Worm (Caenorhabditis elegans) whole organism, young adult: Measurements from ENCODE around the gene dnj-25.
A peak's percentile ranks its signal among the peaks of the same experiment; 100 is the strongest.

Experiments
- B0035.1 ChIP-seq: sonication (generic microtip); optimal IDR thresholded peaks from 2 replicates; lab custom pipeline; 2016; ENCODE audit warnings: missing genetic modification characterization, mild to moderate bottlenecking, missing compliant biosample characterization, missing genotype, missing genetic modification reagents
- B0261.1 ChIP-seq: sonication (generic microtip); optimal IDR thresholded peaks from 2 replicates; lab custom pipeline; 2016; ENCODE audit warnings: mild to moderate bottlenecking, missing genetic modification characterization, moderate library complexity, missing compliant biosample characterization
- F23B12.7 ChIP-seq: sonication (generic microtip); optimal IDR thresholded peaks from 2 replicates; lab custom pipeline; 2017; ENCODE audit warnings: missing genetic modification characterization, mild to moderate bottlenecking, missing compliant biosample characterization, antibody characterized with exemption, moderate library complexity; ENCODE audit not compliant: insufficient read depth
- F37B4.10 ChIP-seq: fragments of 200-800 bp; sonication (Bioruptor generic); IDR thresholded peaks from 2 replicates; pipeline ENCODE4 v1.3.6; 2022; ENCODE audit warnings: missing genetic modification characterization, missing compliant biosample characterization
- F57A8.1 ChIP-seq: fragments of 200-800 bp; sonication (Bioruptor generic); optimal IDR thresholded peaks from 2 replicates; lab custom pipeline; 2018; ENCODE audit warnings: mild to moderate bottlenecking, missing genetic modification characterization, moderate library complexity, missing compliant biosample characterization
- T07F8.4 ChIP-seq: sonication (generic microtip); optimal IDR thresholded peaks from 2 replicates; lab custom pipeline; 2016; ENCODE audit warnings: mild to moderate bottlenecking, missing genetic modification characterization, moderate library complexity, missing compliant biosample characterization
- Y79H2A.3 ChIP-seq: fragments of 200-800 bp; sonication (Bioruptor generic); conservative IDR thresholded peaks from 2 replicates; pipeline ENCODE4 v1.3.6; 2022; ENCODE audit warnings: missing genetic modification reagents, missing genetic modification characterization, missing compliant biosample characterization
- Y95B8A.8 ChIP-seq: fragments of 200-800 bp; sonication (Bioruptor generic); IDR thresholded peaks from 2 replicates; pipeline ENCODE4 v1.3.6; 2022; ENCODE audit warnings: missing genetic modification reagents, missing genetic modification characterization, missing compliant biosample characterization
- akir-1 ChIP-seq: fragments of 200-800 bp; sonication (Bioruptor generic); optimal IDR thresholded peaks from 2 replicates; lab custom pipeline; 2018; ENCODE audit warnings: mild to moderate bottlenecking, missing genetic modification characterization, moderate library complexity, missing compliant biosample characterization
- ama-1 ChIP-seq, 3 experiments: fragments of 150-350 bp in 1 of 3; sonication (generic microtip) in 2 of 3; optimal IDR thresholded peaks; 2 replicates each; lab custom pipeline; 2014 to 2018; ENCODE audit warnings: missing biosample characterization in 2 of 3, missing genetic modification characterization in 2 of 3, missing genetic modification reagents in 2 of 3
- atf-7 ChIP-seq: sonication (generic microtip); optimal IDR thresholded peaks from 2 replicates; lab custom pipeline; 2017; ENCODE audit warnings: mild to moderate bottlenecking, missing genetic modification characterization, missing compliant biosample characterization
- attf-5 ChIP-seq: fragments of 200-800 bp; sonication (Bioruptor generic); optimal IDR thresholded peaks from 2 replicates; lab custom pipeline; 2018; ENCODE audit warnings: mild to moderate bottlenecking, missing genetic modification characterization, missing compliant biosample characterization
- bed-1 ChIP-seq: fragments of 200-800 bp; sonication (Bioruptor generic); IDR thresholded peaks from 2 replicates; pipeline ENCODE4 v1.3.6; 2022; ENCODE audit warnings: missing genetic modification reagents, missing genetic modification characterization, missing compliant biosample characterization
- bed-2 ChIP-seq: fragments of 200-800 bp; sonication (Bioruptor generic); IDR thresholded peaks from 2 replicates; pipeline ENCODE4 v1.3.6; 2022; ENCODE audit warnings: missing genetic modification reagents, missing genetic modification characterization, missing compliant biosample characterization
- ccch-3 ChIP-seq: fragments of 200-800 bp; sonication (Bioruptor generic); optimal IDR thresholded peaks from 2 replicates; lab custom pipeline; 2018; ENCODE audit warnings: mild to moderate bottlenecking, missing genetic modification characterization, missing compliant biosample characterization
- ceh-40 ChIP-seq: fragments of 200-800 bp; sonication (Bioruptor generic); IDR thresholded peaks from 2 replicates; pipeline ENCODE4 v1.3.6; 2022; ENCODE audit warnings: missing genetic modification characterization, missing compliant biosample characterization
- ceh-91 ChIP-seq: fragments of 200-800 bp; sonication (Bioruptor generic); IDR thresholded peaks from 2 replicates; pipeline ENCODE4 v1.3.6; 2022; ENCODE audit warnings: missing genetic modification reagents, missing genetic modification characterization, missing compliant biosample characterization
- dpff-1 ChIP-seq: sonication (generic microtip); optimal IDR thresholded peaks from 2 replicates; lab custom pipeline; 2017; ENCODE audit warnings: mild to moderate bottlenecking, missing genetic modification characterization, missing compliant biosample characterization
- efl-1 ChIP-seq: fragments of 150-350 bp; optimal IDR thresholded peaks from 2 replicates; lab custom pipeline; 2014; ENCODE audit warnings: missing biosample characterization, missing genetic modification reagents, missing genetic modification characterization
- egl-44 ChIP-seq: fragments of 200-800 bp; sonication (Bioruptor generic); IDR thresholded peaks from 2 replicates; pipeline ENCODE4 v1.3.6; 2022; ENCODE audit warnings: missing genetic modification reagents, missing genetic modification characterization, missing compliant biosample characterization
- hmg-1.2 ChIP-seq: fragments of 200-800 bp; sonication (Bioruptor generic); IDR thresholded peaks from 2 replicates; pipeline ENCODE4 v1.3.6; 2022; ENCODE audit warnings: missing genetic modification reagents, missing genetic modification characterization, missing compliant biosample characterization
- hrde-1 ChIP-seq: sonication (generic microtip); optimal IDR thresholded peaks from 2 replicates; lab custom pipeline; 2016; ENCODE audit warnings: missing genetic modification characterization, mild to moderate bottlenecking, missing compliant biosample characterization, moderate library complexity, missing genotype, missing genetic modification reagents, borderline replicate concordance
- lag-1 ChIP-seq: fragments of 200-800 bp; sonication (Bioruptor generic); IDR thresholded peaks from 2 replicates; pipeline ENCODE4 v1.3.6; 2022; ENCODE audit warnings: missing genetic modification reagents, missing genetic modification characterization, missing compliant biosample characterization
- let-526 ChIP-seq: fragments of 200-800 bp; sonication (Bioruptor generic); IDR thresholded peaks from 2 replicates; pipeline ENCODE4 v1.3.6; 2022; ENCODE audit warnings: missing genetic modification reagents, missing genetic modification characterization, missing compliant biosample characterization
- let-607 ChIP-seq, 2 experiments: fragments of 200-800 bp in 1 of 2; sonication (Bioruptor generic) in 1 of 2; sonication (generic microtip) in 1 of 2; optimal IDR thresholded peaks; 2 replicates each; lab custom pipeline; 2016 to 2018; ENCODE audit warnings: mild to moderate bottlenecking in 2 of 2, missing compliant biosample characterization in 2 of 2, missing genetic modification characterization in 2 of 2, moderate library complexity in 2 of 2, missing genotype in 1 of 2
- lin-40 ChIP-seq: sonication (generic microtip); optimal IDR thresholded peaks from 2 replicates; lab custom pipeline; 2016; ENCODE audit warnings: missing genetic modification characterization, mild to moderate bottlenecking, missing compliant biosample characterization, missing genotype, missing genetic modification reagents
- lin-54 ChIP-seq: fragments of 200-800 bp; sonication (Bioruptor generic); optimal IDR thresholded peaks from 2 replicates; lab custom pipeline; 2018; ENCODE audit warnings: mild to moderate bottlenecking, missing genetic modification characterization, missing compliant biosample characterization
- madf-3 ChIP-seq: fragments of 200-800 bp; sonication (Bioruptor generic); IDR thresholded peaks from 2 replicates; pipeline ENCODE4 v1.3.6; 2022; ENCODE audit warnings: missing genetic modification reagents, missing genetic modification characterization, missing compliant biosample characterization
- madf-8 ChIP-seq: fragments of 200-800 bp; sonication (Bioruptor generic); conservative IDR thresholded peaks from 2 replicates; pipeline ENCODE4 v1.3.6; 2022; ENCODE audit warnings: missing genetic modification reagents, missing genetic modification characterization, missing compliant biosample characterization
- mcd-1 ChIP-seq: fragments of 200-800 bp; sonication (Bioruptor generic); IDR thresholded peaks from 2 replicates; pipeline ENCODE4 v1.3.6; 2022; ENCODE audit warnings: missing genetic modification reagents, missing genetic modification characterization, missing compliant biosample characterization
- mel-28 ChIP-seq: sonication (generic microtip); optimal IDR thresholded peaks from 2 replicates; lab custom pipeline; 2016; ENCODE audit warnings: borderline replicate concordance, mild to moderate bottlenecking, missing genetic modification characterization, missing compliant biosample characterization
- mes-4 ChIP-seq: sonication (generic microtip); optimal IDR thresholded peaks from 2 replicates; lab custom pipeline; 2016; ENCODE audit warnings: missing genotype, missing genetic modification characterization, missing compliant biosample characterization
- mxl-1 ChIP-seq: sonication (generic microtip); optimal IDR thresholded peaks from 2 replicates; lab custom pipeline; 2016; ENCODE audit warnings: missing genetic modification characterization, missing compliant biosample characterization
- nfya-2 ChIP-seq: fragments of 200-800 bp; sonication (Bioruptor generic); IDR thresholded peaks from 2 replicates; pipeline ENCODE4 v1.3.6; 2022; ENCODE audit warnings: missing genetic modification reagents, missing genetic modification characterization, missing compliant biosample characterization
- nfyb-1 ChIP-seq: fragments of 200-800 bp; sonication (Bioruptor generic); IDR thresholded peaks from 2 replicates; pipeline ENCODE4 v1.3.6; 2022; ENCODE audit warnings: missing genetic modification reagents, missing genetic modification characterization, missing compliant biosample characterization
- nhr-120 ChIP-seq: fragments of 200-800 bp; sonication (Bioruptor generic); IDR thresholded peaks from 2 replicates; pipeline ENCODE4 v1.3.6; 2022; ENCODE audit warnings: missing genetic modification characterization, missing compliant biosample characterization
- nhr-90 ChIP-seq: sonication (generic microtip); optimal IDR thresholded peaks from 2 replicates; lab custom pipeline; 2016; ENCODE audit warnings: missing genotype, mild to moderate bottlenecking, missing genetic modification characterization, missing compliant biosample characterization
- rcor-1 ChIP-seq: fragments of 200-800 bp; sonication (Bioruptor generic); IDR thresholded peaks from 2 replicates; pipeline ENCODE4 v1.3.6; 2022; ENCODE audit warnings: missing genetic modification reagents, missing genetic modification characterization, missing compliant biosample characterization
- snpc-3.4 ChIP-seq: sonication (generic microtip); optimal IDR thresholded peaks from 2 replicates; lab custom pipeline; 2017; ENCODE audit warnings: missing genetic modification characterization, mild to moderate bottlenecking, missing compliant biosample characterization, antibody characterized with exemption, moderate library complexity, missing genotype, missing genetic modification reagents
- tbx-9 ChIP-seq: sonication (generic microtip); optimal IDR thresholded peaks from 2 replicates; lab custom pipeline; 2016; ENCODE audit warnings: borderline replicate concordance, missing genetic modification characterization, inconsistent platforms, missing compliant biosample characterization
- tlf-1 ChIP-seq: fragments of 200-800 bp; sonication (Bioruptor generic); optimal IDR thresholded peaks from 2 replicates; lab custom pipeline; 2018; ENCODE audit warnings: mild to moderate bottlenecking, missing genetic modification characterization, missing compliant biosample characterization
- unc-130 ChIP-seq: sonication (generic microtip); optimal IDR thresholded peaks from 2 replicates; lab custom pipeline; 2016; ENCODE audit warnings: missing genetic modification reagents, missing genetic modification characterization, missing compliant biosample characterization
- zim-3 ChIP-seq: sonication (generic microtip); optimal IDR thresholded peaks from 2 replicates; lab custom pipeline; 2017; ENCODE audit warnings: mild to moderate bottlenecking, missing genetic modification characterization, moderate library complexity, missing compliant biosample characterization
- ztf-18 ChIP-seq: sonication (generic microtip); optimal IDR thresholded peaks from 2 replicates; lab custom pipeline; 2016; ENCODE audit warnings: missing genotype, mild to moderate bottlenecking, missing genetic modification characterization, missing compliant biosample characterization
- ztf-22 ChIP-seq: fragments of 200-800 bp; sonication (Bioruptor generic); optimal IDR thresholded peaks from 2 replicates; lab custom pipeline; 2018; ENCODE audit warnings: mild to moderate bottlenecking, missing genetic modification characterization, moderate library complexity, missing compliant biosample characterization
- ztf-26 ChIP-seq: sonication (generic microtip); optimal IDR thresholded peaks from 2 replicates; lab custom pipeline; 2017; ENCODE audit warnings: missing genetic modification characterization, missing compliant biosample characterization
- ztf-28 ChIP-seq: fragments of 200-800 bp; sonication (Bioruptor generic); IDR thresholded peaks from 2 replicates; pipeline ENCODE4 v1.3.6; 2022; ENCODE audit warnings: missing genetic modification reagents, missing genetic modification characterization, missing compliant biosample characterization

dnj-25 gene

ce11 chrV:20785050-20785847 is 41.1 kb upstream of the dnj-25 start:
- TF ChIP-seq zim-3 (tag; lab: Kevin White, UChicago) (no peak), lag-1 (GFP tag; lab: Robert Waterston, UW) (no peak), tbx-9 (tag; lab: Kevin White, UChicago) (no peak), ccch-3 (GFP tag; lab: Kevin White, UChicago) (no peak), efl-1 (no peak), ceh-40 (GFP tag; lab: Robert Waterston, UW) (no peak), F23B12.7 (tag; lab: Kevin White, UChicago) (no peak), mxl-1 (tag; lab: Kevin White, UChicago) (no peak), ztf-26 (tag; lab: Kevin White, UChicago) (no peak), F57A8.1 (no peak), madf-8 (GFP tag; lab: Robert Waterston, UW) (no peak), hmg-1.2 (GFP tag; lab: Robert Waterston, UW) (0 out of 2 replicates have a peak, but pooled peaks have one; percentile 17), madf-3 (no peak), Y95B8A.8 (GFP tag; lab: Robert Waterston, UW) (no peak), F37B4.10 (GFP tag; lab: Robert Waterston, UW) (no peak), unc-130 (GFP tag; lab: Kevin White, UChicago) (no peak), tlf-1 (GFP tag; lab: Kevin White, UChicago) (peak; percentile 10), B0035.1 (no peak), ztf-22 (no peak), bed-1 (GFP tag; lab: Robert Waterston, UW) (no peak), mes-4 (tag; lab: Kevin White, UChicago) (no peak), bed-2 (GFP tag; lab: Robert Waterston, UW) (no peak), atf-7 (peak; percentile 29), lin-54 (GFP tag; lab: Kevin White, UChicago) (peak; percentile 40), rcor-1 (no peak), ztf-18 (tag; lab: Kevin White, UChicago) (no peak), ama-1 (optimal IDR thresholded peaks at IDR 0.05; lab: Kevin White, UChicago) (peak; percentile 10), ama-1 (GFP tag; optimal IDR thresholded peaks at IDR 0.05; lab: Kevin White, UChicago) (no peak), dpff-1 (tag; lab: Kevin White, UChicago) (peak; percentile 15), ztf-28 (GFP tag; lab: Robert Waterston, UW) (no peak), Y79H2A.3 (GFP tag; lab: Robert Waterston, UW) (no peak), nfyb-1 (GFP tag; lab: Robert Waterston, UW) (peak; percentile 62), nhr-90 (tag; lab: Kevin White, UChicago) (no peak), hrde-1 (tag; lab: Kevin White, UChicago) (no peak), egl-44 (GFP tag; lab: Robert Waterston, UW) (no peak), nhr-120 (GFP tag; lab: Robert Waterston, UW) (no peak), let-526 (GFP tag; lab: Robert Waterston, UW) (no peak), nfya-2 (GFP tag; lab: Robert Waterston, UW) (no peak), ceh-91 (GFP tag; lab: Robert Waterston, UW) (no peak), lin-40 (tag; lab: Kevin White, UChicago) (peak; percentile 0), snpc-3.4 (tag; lab: Kevin White, UChicago) (peak; percentile 11), mcd-1 (GFP tag; lab: Robert Waterston, UW) (no peak), T07F8.4 (tag; lab: Kevin White, UChicago) (no peak), mel-28 (tag; lab: Kevin White, UChicago) (no peak), B0261.1 (tag; lab: Kevin White, UChicago) (no peak), akir-1 (GFP tag; lab: Kevin White, UChicago) (peak; percentile 28), let-607 (tag; optimal IDR thresholded peaks at IDR 0.05; lab: Kevin White, UChicago) (no peak), attf-5 (GFP tag; lab: Kevin White, UChicago) (no peak)
